Worm (Caenorhabditis elegans) whole organism, midembryonic: ENCODE measurements around the gene F09G8.5.

Source experiments
- T22C8.4 ChIP-seq: fragments of 200-800 bp; sonication (Bioruptor generic); IDR thresholded peaks from 2 replicates; pipeline ENCODE4 v1.3.6; 2022; ENCODE audit warnings: missing genetic modification characterization, missing compliant biosample characterization
- flt-1 ChIP-seq: fragments of 200-800 bp; sonication (Bioruptor generic); IDR thresholded peaks from 2 replicates; pipeline ENCODE4 v1.3.6; 2022; ENCODE audit warnings: missing genetic modification characterization, missing compliant biosample characterization
- med-1 ChIP-seq: sonication (generic microtip); optimal IDR thresholded peaks from 2 replicates; lab custom pipeline; 2017; ENCODE audit warnings: missing genetic modification characterization, mild to moderate bottlenecking, missing compliant biosample characterization, antibody characterized with exemption, missing genetic modification reagents; ENCODE audit not compliant: insufficient read depth
- ref-1 ChIP-seq: fragments of 200-800 bp; sonication (Bioruptor generic); conservative IDR thresholded peaks from 2 replicates; pipeline ENCODE4 v1.3.6; 2022; ENCODE audit warnings: missing genetic modification reagents, missing genetic modification characterization, missing compliant biosample characterization
- tab-1 ChIP-seq: fragments of 200-800 bp; sonication (Bioruptor generic); IDR thresholded peaks from 2 replicates; pipeline ENCODE4 v1.3.6; 2022; ENCODE audit warnings: missing genetic modification characterization, missing compliant biosample characterization

- TF ChIP-seq tab-1 (GFP tag; lab: Robert Waterston, UW) (no peak), ref-1 (GFP tag; lab: Robert Waterston, UW) (no peak), T22C8.4 (no peak), flt-1 (no peak), med-1 (GFP tag; lab: Kevin White, UChicago) (no peak)
Observed at ce11 chrIII:8262599-8262998, 7.8 kb downstream of the F09G8.5 start.
